Worm (Caenorhabditis elegans) whole organism, L1 larva: ENCODE data around the gene snai-1.

Source experiments
- C34B4.2 ChIP-seq: sonication (generic microtip); optimal IDR thresholded peaks from 2 replicates; lab custom pipeline; 2017; ENCODE audit warnings: mild to moderate bottlenecking, missing genetic modification characterization, missing compliant biosample characterization
- blmp-1 ChIP-seq: fragments of 150-350 bp; optimal IDR thresholded peaks from 2 replicates; lab custom pipeline; 2014; ENCODE audit warnings: missing biosample characterization, missing genetic modification characterization
- ceh-8 ChIP-seq: fragments of 200-800 bp; sonication (Bioruptor generic); optimal IDR thresholded peaks from 2 replicates; lab custom pipeline; 2018; ENCODE audit warnings: mild to moderate bottlenecking, missing genetic modification characterization, moderate library complexity, missing compliant biosample characterization
- dpl-1 ChIP-seq, 3 experiments: fragments of 150-350 bp in 2 of 3; sonication (generic microtip) in 1 of 3; optimal IDR thresholded peaks; 2 replicates each; lab custom pipeline; 2014 to 2017; ENCODE audit warnings: missing biosample characterization in 3 of 3, missing genetic modification characterization in 3 of 3, missing genetic modification reagents in 3 of 3
- dsc-1 ChIP-seq: sonication (generic microtip); optimal IDR thresholded peaks from 2 replicates; lab custom pipeline; 2016; ENCODE audit warnings: mild to moderate bottlenecking, missing genetic modification characterization, missing compliant biosample characterization
- efl-1 ChIP-seq, 4 experiments: fragments of 150-350 bp; optimal IDR thresholded peaks in 3 of 4; peaks in 1 of 4; 1 replicate in 1 of 4; 2 replicates in 3 of 4; lab custom pipeline; 2014; ENCODE audit warnings: missing biosample characterization in 2 of 4, missing genetic modification characterization in 2 of 4, missing genetic modification reagents in 2 of 4
- egl-13 ChIP-seq: sonication (generic microtip); optimal IDR thresholded peaks from 2 replicates; lab custom pipeline; 2016; ENCODE audit warnings: missing genotype, missing genetic modification reagents, missing genetic modification characterization, missing compliant biosample characterization
- elt-2 ChIP-seq: sonication (generic microtip); optimal IDR thresholded peaks from 2 replicates; lab custom pipeline; 2016; ENCODE audit warnings: missing genetic modification characterization, mild to moderate bottlenecking, inconsistent platforms, missing compliant biosample characterization, missing genetic modification reagents
- elt-3 ChIP-seq, 6 experiments: fragments of 150-350 bp in 1 of 6; sonication (generic microtip); optimal IDR thresholded peaks; 2 replicates each; lab custom pipeline; 2017 to 2018; ENCODE audit warnings: missing biosample characterization in 6 of 6, missing genetic modification characterization in 6 of 6, inconsistent platforms in 1 of 6
- fkh-8 ChIP-seq: sonication (generic microtip); optimal IDR thresholded peaks from 2 replicates; lab custom pipeline; 2016; ENCODE audit warnings: mild to moderate bottlenecking, missing genetic modification characterization, missing compliant biosample characterization
- fos-1 ChIP-seq: fragments of 150-350 bp; optimal IDR thresholded peaks from 2 replicates; lab custom pipeline; 2014; ENCODE audit warnings: missing biosample characterization, missing genetic modification characterization
- hlh-17 ChIP-seq: fragments of 200-800 bp; sonication (Bioruptor generic); optimal IDR thresholded peaks from 2 replicates; lab custom pipeline; 2018; ENCODE audit warnings: missing genetic modification characterization, mild to moderate bottlenecking, missing compliant biosample characterization, moderate library complexity, borderline replicate concordance
- isw-1 ChIP-seq: fragments of 200-800 bp; sonication (Bioruptor generic); IDR thresholded peaks from 2 replicates; pipeline ENCODE4 v1.3.6; 2022; ENCODE audit warnings: missing genetic modification characterization, missing compliant biosample characterization
- lin-15B ChIP-seq: fragments of 150-350 bp; sonication (generic microtip); optimal IDR thresholded peaks from 3 replicates; lab custom pipeline; 2014; ENCODE audit warnings: missing biosample characterization, missing genetic modification characterization
- lin-35 ChIP-seq, 2 experiments: fragments of 150-350 bp; optimal IDR thresholded peaks; 2 replicates each; lab custom pipeline; 2014; ENCODE audit warnings: missing biosample characterization in 2 of 2, missing genetic modification characterization in 2 of 2, missing genetic modification reagents in 2 of 2
- mab-9 ChIP-seq: fragments of 200-800 bp; sonication (Bioruptor generic); IDR thresholded peaks from 2 replicates; pipeline ENCODE4 v1.3.6; 2022; ENCODE audit warnings: missing genetic modification reagents, missing genetic modification characterization, missing compliant biosample characterization
- mep-1 ChIP-seq: fragments of 150-350 bp; optimal IDR thresholded peaks from 2 replicates; lab custom pipeline; 2014; ENCODE audit warnings: missing biosample characterization, missing genetic modification characterization
- nhr-20 ChIP-seq: sonication (generic microtip); optimal IDR thresholded peaks from 2 replicates; lab custom pipeline; 2016; ENCODE audit warnings: mild to moderate bottlenecking, missing genetic modification characterization, missing compliant biosample characterization
- nhr-28 ChIP-seq: fragments of 150-350 bp; optimal IDR thresholded peaks from 2 replicates; lab custom pipeline; 2014; ENCODE audit warnings: missing biosample characterization, missing genetic modification characterization
- nhr-47 ChIP-seq: sonication (generic microtip); optimal IDR thresholded peaks from 2 replicates; lab custom pipeline; 2016; ENCODE audit warnings: mild to moderate bottlenecking, missing genetic modification characterization, moderate library complexity, missing compliant biosample characterization
- nhr-77 ChIP-seq: fragments of 150-350 bp; optimal IDR thresholded peaks from 2 replicates; lab custom pipeline; 2014; ENCODE audit warnings: missing biosample characterization, missing genetic modification characterization
- nhr-84 ChIP-seq: sonication (generic microtip); optimal IDR thresholded peaks from 2 replicates; lab custom pipeline; 2017; ENCODE audit warnings: missing biosample characterization, missing genetic modification characterization
- pag-3 ChIP-seq: sonication (generic microtip); optimal IDR thresholded peaks from 2 replicates; lab custom pipeline; 2017; ENCODE audit warnings: missing genetic modification characterization, mild to moderate bottlenecking, missing compliant biosample characterization, antibody characterized with exemption, borderline replicate concordance; ENCODE audit not compliant: insufficient read depth
- pqm-1 ChIP-seq: sonication (generic microtip); optimal IDR thresholded peaks from 3 replicates; lab custom pipeline; 2017; ENCODE audit warnings: missing biosample characterization, missing genetic modification characterization
- skn-1 ChIP-seq: fragments of 150-350 bp; optimal IDR thresholded peaks from 2 replicates; lab custom pipeline; 2014; ENCODE audit warnings: missing biosample characterization, missing genetic modification characterization
- snu-23 ChIP-seq: sonication (generic microtip); optimal IDR thresholded peaks from 2 replicates; lab custom pipeline; 2016; ENCODE audit warnings: missing genetic modification characterization, missing compliant biosample characterization
- tbx-2 ChIP-seq: sonication (generic microtip); optimal IDR thresholded peaks from 2 replicates; lab custom pipeline; 2016; ENCODE audit warnings: missing genetic modification characterization, missing compliant biosample characterization
- tlp-1 ChIP-seq: fragments of 150-350 bp; optimal IDR thresholded peaks from 2 replicates; lab custom pipeline; 2014; ENCODE audit warnings: missing biosample characterization, missing genetic modification characterization
- unc-30 ChIP-seq: sonication (generic microtip); optimal IDR thresholded peaks from 2 replicates; lab custom pipeline; 2017; ENCODE audit warnings: missing biosample characterization, missing genetic modification characterization
- unc-98 ChIP-seq: fragments of 200-800 bp; sonication (Bioruptor generic); IDR thresholded peaks from 2 replicates; pipeline ENCODE4 v1.3.6; 2022; ENCODE audit warnings: missing genetic modification characterization, missing compliant biosample characterization
- zag-1 ChIP-seq: fragments of 150-350 bp; optimal IDR thresholded peaks from 2 replicates; lab custom pipeline; 2014; ENCODE audit warnings: missing biosample characterization, missing genetic modification characterization
- ztf-11 ChIP-seq, 2 experiments: sonication (generic microtip); optimal IDR thresholded peaks; 2 replicates each; lab custom pipeline; 2016 to 2017; ENCODE audit warnings: missing genetic modification characterization in 2 of 2, missing biosample characterization in 1 of 2, missing compliant biosample characterization in 1 of 2

Gene snai-1

ce11 chrIV:313615-314014 lies at the start of gene snai-1:
Gene snai-1, minus strand, starts transcription at chrIV:313715.
- TF ChIP-seq pqm-1 (tag; lab: Kevin White, UChicago), result no peak
- no peak for TF ChIP-seq nhr-47 (tag; lab: Kevin White, UChicago)
- TF ChIP-seq isw-1 (GFP tag; lab: Robert Waterston, UW), result no peak
- TF ChIP-seq nhr-20 (tag; lab: Kevin White, UChicago), result no peak
- no peak for TF ChIP-seq nhr-28 (tag; lab: Kevin White, UChicago)
- TF ChIP-seq hlh-17, result no peak
- TF ChIP-seq nhr-84 (tag; lab: Kevin White, UChicago), result no peak
- no peak for TF ChIP-seq unc-98 (GFP tag; lab: Robert Waterston, UW)

DNA sequence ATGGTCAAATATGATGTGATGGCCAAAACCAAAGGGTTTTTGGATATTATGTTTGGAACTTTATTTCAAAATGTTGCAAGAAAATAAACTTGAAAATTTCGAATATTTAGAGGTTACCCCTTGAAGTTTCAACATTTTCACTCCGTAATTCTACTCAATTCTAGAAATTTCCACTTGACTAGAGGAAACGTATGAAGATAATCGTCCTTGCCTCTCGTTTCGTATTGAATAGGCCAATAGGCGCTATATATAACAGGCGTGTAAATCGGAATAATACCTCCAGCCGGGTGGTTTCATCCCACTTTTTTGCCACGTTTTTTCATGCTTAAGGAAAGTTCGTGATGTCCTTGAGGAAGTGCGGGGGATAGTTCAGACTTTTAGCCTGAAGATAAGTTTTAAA lies 29.8 kb upstream of the snai-1 start:
- TF ChIP-seq fkh-8 (tag; lab: Kevin White, UChicago) (no peak), unc-30 (tag; lab: Kevin White, UChicago) (no peak), nhr-84 (tag; lab: Kevin White, UChicago) (no peak), efl-1 (optimal IDR thresholded peaks at IDR 0.05; lab: Kevin White, UChicago) (no peak), efl-1 (GFP tag; optimal IDR thresholded peaks at IDR 0.05 in 1 of 2; lab: Kevin White, UChicago) (peak in 1 of 2 experiments; percentile 59), snu-23 (GFP tag; lab: Kevin White, UChicago) (no peak)
- TF ChIP-seq, all 84 proteins: peak for 1

- peak; percentile 8 for TF ChIP-seq egl-13
- peak; percentile 34 for TF ChIP-seq dsc-1 (tag; lab: Kevin White, UChicago)
- no peak for TF ChIP-seq skn-1 (tag; lab: Kevin White, UChicago)
Observed at ce11 chrIV:339508-339907, 26.0 kb upstream of the snai-1 start, which contains the start of gene cdh-8. Gene cdh-8, plus strand, starts transcription at chrIV:339808.

DNA sequence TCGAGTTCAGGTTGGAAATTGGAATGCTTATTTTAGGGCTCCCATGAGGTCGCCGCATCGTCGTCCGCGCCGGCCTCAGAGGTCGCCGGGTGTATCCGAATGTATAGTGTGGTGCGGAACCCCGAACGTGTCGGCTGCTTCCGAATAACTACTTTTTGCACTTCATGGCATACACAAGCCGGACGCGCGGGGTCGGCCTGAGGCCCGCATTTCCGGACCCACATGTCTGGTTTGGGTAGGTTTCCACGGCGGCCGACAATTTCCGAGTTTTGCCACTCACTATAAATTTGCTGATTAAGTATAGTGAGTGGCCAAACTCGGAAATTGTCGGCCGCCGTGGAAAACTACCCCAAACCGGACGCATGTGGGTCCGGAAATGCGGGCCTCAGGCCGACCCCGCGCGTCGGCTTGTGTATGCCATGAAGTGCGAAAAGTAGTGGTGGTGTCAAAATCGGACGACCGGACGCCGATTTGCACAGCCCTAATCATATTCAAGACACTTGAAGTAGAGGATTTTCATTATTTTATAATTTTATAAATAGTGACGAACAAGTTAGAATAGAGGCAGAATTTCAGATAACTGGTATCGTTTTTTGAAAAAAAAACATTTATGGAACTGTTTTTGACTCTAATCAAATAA lies 24.8 kb upstream of the snai-1 start:
- TF ChIP-seq dpl-1 (GFP tag; optimal IDR thresholded peaks at IDR 0.05; lab: Kevin White, UChicago), result no peak

ce11 chrIV:337128-337646 lies 23.7 kb upstream of the snai-1 start, which contains the start of gene pxmp-4:
Gene pxmp-4, minus strand, starts transcription at chrIV:337178.
- TF ChIP-seq ztf-11 (tag; optimal IDR thresholded peaks at IDR 0.05; lab: Kevin White, UChicago) (no peak), lin-35 (GFP tag; optimal IDR thresholded peaks at IDR 0.05; lab: Kevin White, UChicago) (peak in 1 of 2 experiments; percentile 27), elt-2 (tag; lab: Kevin White, UChicago) (peak; percentile 50), efl-1 (optimal IDR thresholded peaks at IDR 0.05; lab: Kevin White, UChicago) (no peak), efl-1 (GFP tag; optimal IDR thresholded peaks at IDR 0.05 in 1 of 2; lab: Kevin White, UChicago) (peak in 1 of 2 experiments; percentile 43)

ce11 chrIV:330523-330922 lies 17.0 kb upstream of the snai-1 start, which contains the start of gene F18F11.4:
Gene F18F11.4, plus strand, starts transcription at chrIV:330823.
- TF ChIP-seq mep-1, result no peak
- no peak for TF ChIP-seq blmp-1 (tag; lab: Kevin White, UChicago)
- no peak for TF ChIP-seq mab-9 (GFP tag; lab: Robert Waterston, UW)

ce11 chrIV:326564-327070 lies 13.1 kb upstream of the snai-1 start, which contains the start of gene col-101:
Gene col-101, minus strand, starts transcription at chrIV:327020.
- TF ChIP-seq hlh-17 (no peak), dpl-1 (GFP tag; optimal IDR thresholded peaks at IDR 0.05; lab: Kevin White, UChicago) (no peak), elt-3 (tag; optimal IDR thresholded peaks at IDR 0.05; lab: Kevin White, UChicago) (peak in 1 of 6 experiments; percentile 28), nhr-77 (no peak), lin-15B (tag; lab: Kevin White, UChicago) (no peak), tlp-1 (tag; lab: Kevin White, UChicago) (no peak), fos-1 (no peak), unc-98 (GFP tag; lab: Robert Waterston, UW) (no peak), ztf-11 (tag; optimal IDR thresholded peaks at IDR 0.05; lab: Kevin White, UChicago) (no peak), efl-1 (optimal IDR thresholded peaks at IDR 0.05; lab: Kevin White, UChicago) (no peak), efl-1 (GFP tag; optimal IDR thresholded peaks at IDR 0.05 in 1 of 2; lab: Kevin White, UChicago) (peak in 1 of 2 experiments; percentile 75), pag-3 (tag; lab: Kevin White, UChicago) (no peak), zag-1 (no peak), blmp-1 (tag; lab: Kevin White, UChicago) (peak; percentile 42), tbx-2 (peak; percentile 52), mep-1 (peak; percentile 18), C34B4.2 (no peak), elt-2 (tag; lab: Kevin White, UChicago) (no peak), ceh-8 (no peak)
